Fruit fly (Drosophila melanogaster): ENCODE data around the gene Klp98A.

dm6 chr3R:27553921-27554320 is 5.0 kb downstream of the Klp98A start:
- TF ChIP-seq CG1620 (GFP tag; optimal IDR thresholded peaks at IDR 0.05) (no peak), kay (GFP tag; ENCODE audit: borderline replicate concordance) (no peak), CG7101 (tag; optimal IDR thresholded peaks at IDR 0.05) (peak; percentile 53), pad (GFP tag; optimal IDR thresholded peaks at IDR 0.05) (peak; percentile 32), toe (GFP tag; optimal IDR thresholded peaks at IDR 0.05) (peak; percentile 10), ovo (GFP tag; optimal IDR thresholded peaks at IDR 0.05) (no peak), CG33017 (tag; optimal IDR thresholded peaks at IDR 0.05) (peak; percentile 43), CG7045 (GFP tag; optimal IDR thresholded peaks at IDR 0.05) (peak; percentile 45), Mnt (GFP tag; optimal IDR thresholded peaks at IDR 0.05) (no peak), tj (GFP tag; optimal IDR thresholded peaks at IDR 0.05) (peak; percentile 41), Hr96 (GFP tag; optimal IDR thresholded peaks at IDR 0.05) (peak; percentile 51), Crg-1 (GFP tag; optimal IDR thresholded peaks at IDR 0.05) (no peak)

Measured in whole organism, adult.